Worm (Caenorhabditis elegans) whole organism, late embryonic: ENCODE measurements around the gene cest-7.

ENCODE experiments used
- K02D7.2 ChIP-seq: sonication (generic microtip); optimal IDR thresholded peaks from 2 replicates; lab custom pipeline; 2017; ENCODE audit warnings: mild to moderate bottlenecking, missing genetic modification characterization, missing compliant biosample characterization
- ama-1 ChIP-seq: fragments of 150-350 bp; optimal IDR thresholded peaks from 2 replicates; lab custom pipeline; 2014
- ceh-34 ChIP-seq: sonication (generic microtip); optimal IDR thresholded peaks from 2 replicates; lab custom pipeline; 2016; ENCODE audit warnings: mild to moderate bottlenecking, missing genetic modification characterization, missing compliant biosample characterization
- dmd-4 ChIP-seq: sonication (generic microtip); optimal IDR thresholded peaks from 2 replicates; lab custom pipeline; 2016; ENCODE audit warnings: borderline replicate concordance, missing genetic modification characterization, missing compliant biosample characterization
- fkh-10 ChIP-seq: fragments of 150-350 bp; optimal IDR thresholded peaks from 2 replicates; lab custom pipeline; 2014; ENCODE audit warnings: missing biosample characterization, missing genetic modification reagents, missing genetic modification characterization
- fkh-6 ChIP-seq: sonication (generic microtip); optimal IDR thresholded peaks from 2 replicates; lab custom pipeline; 2016; ENCODE audit warnings: missing genetic modification characterization, missing compliant biosample characterization
- hlh-30 ChIP-seq: sonication (generic microtip); optimal IDR thresholded peaks from 2 replicates; lab custom pipeline; 2017; ENCODE audit warnings: antibody characterized with exemption, missing genetic modification characterization, missing compliant biosample characterization; ENCODE audit not compliant: insufficient read depth
- lin-11 ChIP-seq: fragments of 200-800 bp; sonication (Bioruptor generic); optimal IDR thresholded peaks from 2 replicates; lab custom pipeline; 2018; ENCODE audit warnings: mild to moderate bottlenecking, missing genetic modification characterization, missing compliant biosample characterization
- nhr-11 ChIP-seq: fragments of 150-350 bp; optimal IDR thresholded peaks from 2 replicates; lab custom pipeline; 2014; ENCODE audit warnings: missing biosample characterization, missing genetic modification characterization
- pha-4 ChIP-seq: fragments of 150-350 bp; optimal IDR thresholded peaks from 2 replicates; lab custom pipeline; 2018; ENCODE audit warnings: missing biosample characterization, missing genetic modification reagents, missing genetic modification characterization
- pqm-1 ChIP-seq: sonication (generic microtip); optimal IDR thresholded peaks from 2 replicates; lab custom pipeline; 2016; ENCODE audit warnings: missing genetic modification characterization, missing compliant biosample characterization
- tbx-2 ChIP-seq: sonication (generic microtip); optimal IDR thresholded peaks from 2 replicates; lab custom pipeline; 2016; ENCODE audit warnings: missing genetic modification characterization, missing compliant biosample characterization
- ttx-3 ChIP-seq: sonication (generic microtip); optimal IDR thresholded peaks from 2 replicates; lab custom pipeline; 2016; ENCODE audit warnings: missing genetic modification reagents, missing genetic modification characterization, missing compliant biosample characterization
- unc-86 ChIP-seq: sonication (generic microtip); optimal IDR thresholded peaks from 2 replicates; lab custom pipeline; 2016; ENCODE audit warnings: missing genetic modification characterization, missing compliant biosample characterization

ce11 chrX:12180681-12181080 is 49.1 kb upstream of the cest-7 start:
- TF ChIP-seq fkh-10 (GFP tag; lab: Kevin White, UChicago) = no peak
- TF ChIP-seq nhr-11 (tag; lab: Kevin White, UChicago) = no peak
- TF ChIP-seq dmd-4 = no peak
- no peak for TF ChIP-seq pha-4
- no peak for TF ChIP-seq pqm-1 (tag; lab: Kevin White, UChicago)
- no peak for TF ChIP-seq ttx-3 (tag; lab: Kevin White, UChicago)
- TF ChIP-seq hlh-30 (tag; lab: Kevin White, UChicago) = no peak
- TF ChIP-seq unc-86 = no peak
- TF ChIP-seq ama-1 (lab: Kevin White, UChicago) = no peak
- no peak for TF ChIP-seq lin-11
- TF ChIP-seq fkh-6 = no peak
- no peak for TF ChIP-seq tbx-2 (tag; lab: Kevin White, UChicago)
- TF ChIP-seq K02D7.2 (tag; lab: Kevin White, UChicago) = no peak
- no peak for TF ChIP-seq ceh-34 (tag; lab: Kevin White, UChicago)
